Worm (Caenorhabditis elegans) whole organism, L2 larva: ENCODE data around the gene bris-1.

ENCODE experiments used
- C34F6.9 ChIP-seq: fragments of 150-350 bp; optimal IDR thresholded peaks from 2 replicates; lab custom pipeline; 2014; ENCODE audit warnings: missing biosample characterization, missing genetic modification characterization
- F13H6.1 ChIP-seq: sonication (generic microtip); optimal IDR thresholded peaks from 2 replicates; lab custom pipeline; 2016; ENCODE audit warnings: missing genetic modification characterization, missing compliant biosample characterization
- Y55F3AM.14 ChIP-seq: fragments of 200-800 bp; sonication (Bioruptor generic); optimal IDR thresholded peaks from 2 replicates; lab custom pipeline; 2018; ENCODE audit warnings: mild to moderate bottlenecking, missing genetic modification characterization, missing compliant biosample characterization
- alr-1 ChIP-seq: fragments of 150-350 bp; optimal IDR thresholded peaks from 2 replicates; lab custom pipeline; 2014; ENCODE audit warnings: missing biosample characterization, missing genetic modification characterization
- aly-2 ChIP-seq: fragments of 150-350 bp; optimal IDR thresholded peaks from 2 replicates; lab custom pipeline; 2014; ENCODE audit warnings: missing biosample characterization, missing genetic modification characterization
- blmp-1 ChIP-seq: sonication (generic microtip); optimal IDR thresholded peaks from 2 replicates; lab custom pipeline; 2017; ENCODE audit warnings: missing genetic modification characterization, mild to moderate bottlenecking, missing compliant biosample characterization, antibody characterized with exemption, moderate library complexity; ENCODE audit not compliant: insufficient read depth
- ceh-82 ChIP-seq: fragments of 150-350 bp; optimal IDR thresholded peaks from 2 replicates; lab custom pipeline; 2014; ENCODE audit warnings: missing biosample characterization, missing genetic modification characterization
- dmd-4 ChIP-seq: sonication (generic microtip); optimal IDR thresholded peaks from 2 replicates; lab custom pipeline; 2017; ENCODE audit warnings: missing biosample characterization, missing genetic modification characterization
- elt-1 ChIP-seq: fragments of 150-350 bp; optimal IDR thresholded peaks from 2 replicates; lab custom pipeline; 2014; ENCODE audit warnings: missing biosample characterization, missing genetic modification characterization
- fos-1 ChIP-seq: fragments of 150-350 bp; optimal IDR thresholded peaks from 2 replicates; lab custom pipeline; 2014; ENCODE audit warnings: missing biosample characterization, missing genetic modification characterization
- gmeb-1 ChIP-seq: fragments of 150-350 bp; optimal IDR thresholded peaks from 2 replicates; lab custom pipeline; 2014; ENCODE audit warnings: missing biosample characterization, missing genetic modification characterization
- lin-11 ChIP-seq: fragments of 150-350 bp; sonication (generic microtip); optimal IDR thresholded peaks from 2 replicates; lab custom pipeline; 2014; ENCODE audit warnings: missing biosample characterization, missing genetic modification characterization, inconsistent platforms, mixed read lengths
- lin-13 ChIP-seq: fragments of 150-350 bp; optimal IDR thresholded peaks from 2 replicates; lab custom pipeline; 2014; ENCODE audit warnings: missing biosample characterization, missing genetic modification reagents, missing genetic modification characterization
- lin-39 ChIP-seq: fragments of 150-350 bp; optimal IDR thresholded peaks from 2 replicates; lab custom pipeline; 2014; ENCODE audit warnings: missing biosample characterization, missing genetic modification reagents, missing genetic modification characterization
- mab-5 ChIP-seq: fragments of 150-350 bp; optimal IDR thresholded peaks from 2 replicates; lab custom pipeline; 2014; ENCODE audit warnings: missing biosample characterization, missing genetic modification characterization
- mbf-1 ChIP-seq: sonication (generic microtip); optimal IDR thresholded peaks from 2 replicates; lab custom pipeline; 2017; ENCODE audit warnings: missing biosample characterization, missing genetic modification characterization
- mdl-1 ChIP-seq, 2 experiments: fragments of 150-350 bp in 1 of 2; sonication (generic microtip) in 1 of 2; optimal IDR thresholded peaks; 2 replicates each; lab custom pipeline; 2017; ENCODE audit warnings: missing biosample characterization in 2 of 2, missing genetic modification characterization in 2 of 2
- nhr-10 ChIP-seq: sonication (generic microtip); optimal IDR thresholded peaks from 2 replicates; lab custom pipeline; 2017; ENCODE audit warnings: missing biosample characterization, missing genetic modification characterization
- nhr-12 ChIP-seq: fragments of 150-350 bp; optimal IDR thresholded peaks from 2 replicates; lab custom pipeline; 2014; ENCODE audit warnings: missing biosample characterization, missing genetic modification characterization
- nhr-129 ChIP-seq: fragments of 150-350 bp; optimal IDR thresholded peaks from 2 replicates; lab custom pipeline; 2014; ENCODE audit warnings: missing biosample characterization, missing genetic modification characterization
- nhr-21 ChIP-seq: fragments of 150-350 bp; optimal IDR thresholded peaks from 2 replicates; lab custom pipeline; 2014; ENCODE audit warnings: missing biosample characterization, missing genetic modification characterization
- nhr-23 ChIP-seq: fragments of 150-350 bp; optimal IDR thresholded peaks from 2 replicates; lab custom pipeline; 2014; ENCODE audit warnings: missing biosample characterization, missing genetic modification reagents, missing genetic modification characterization
- nhr-237 ChIP-seq: fragments of 150-350 bp; optimal IDR thresholded peaks from 2 replicates; lab custom pipeline; 2014; ENCODE audit warnings: missing biosample characterization, missing genetic modification characterization
- nhr-25 ChIP-seq: fragments of 150-350 bp; sonication (generic microtip); optimal IDR thresholded peaks from 3 replicates; lab custom pipeline; 2014; ENCODE audit warnings: missing biosample characterization, missing genetic modification characterization
- nhr-6 ChIP-seq: fragments of 150-350 bp; optimal IDR thresholded peaks from 2 replicates; lab custom pipeline; 2014; ENCODE audit warnings: missing biosample characterization, missing genetic modification characterization
- nhr-77 ChIP-seq: fragments of 150-350 bp; optimal IDR thresholded peaks from 2 replicates; lab custom pipeline; 2014; ENCODE audit warnings: missing biosample characterization, missing genetic modification characterization
- peb-1 ChIP-seq: fragments of 150-350 bp; optimal IDR thresholded peaks from 2 replicates; lab custom pipeline; 2014; ENCODE audit warnings: missing biosample characterization, missing genetic modification characterization
- sem-4 ChIP-seq: fragments of 150-350 bp; optimal IDR thresholded peaks from 2 replicates; lab custom pipeline; 2014; ENCODE audit warnings: missing biosample characterization, missing genetic modification reagents, missing genetic modification characterization
- sma-9 ChIP-seq, 2 experiments: fragments of 150-350 bp in 1 of 2; sonication (generic microtip) in 1 of 2; optimal IDR thresholded peaks; 2 replicates each; lab custom pipeline; 2014 to 2016; ENCODE audit warnings: missing genetic modification characterization in 2 of 2, mild to moderate bottlenecking in 1 of 2, missing biosample characterization in 1 of 2, missing compliant biosample characterization in 1 of 2, missing genetic modification reagents in 1 of 2, moderate library complexity in 1 of 2
- snpc-4 ChIP-seq: fragments of 150-350 bp; optimal IDR thresholded peaks from 2 replicates; lab custom pipeline; 2014; ENCODE audit warnings: missing biosample characterization, missing genetic modification characterization
- unc-55 ChIP-seq: fragments of 150-350 bp; sonication (generic microtip); optimal IDR thresholded peaks from 3 replicates; lab custom pipeline; 2014; ENCODE audit warnings: missing biosample characterization, missing genetic modification reagents, missing genetic modification characterization
- zag-1 ChIP-seq: fragments of 150-350 bp; optimal IDR thresholded peaks from 2 replicates; lab custom pipeline; 2014; ENCODE audit warnings: missing biosample characterization, missing genetic modification characterization
- ztf-1 ChIP-seq: fragments of 200-800 bp; sonication (Bioruptor generic); conservative IDR thresholded peaks from 2 replicates; pipeline ENCODE4 v1.3.6; 2022; ENCODE audit warnings: missing genetic modification characterization, missing compliant biosample characterization
- ztf-11 ChIP-seq: sonication (generic microtip); optimal IDR thresholded peaks from 2 replicates; lab custom pipeline; 2017; ENCODE audit warnings: missing biosample characterization, missing genetic modification characterization
- ztf-4 ChIP-seq: fragments of 150-350 bp; optimal IDR thresholded peaks from 2 replicates; lab custom pipeline; 2014; ENCODE audit warnings: missing biosample characterization, missing genetic modification characterization

Gene bris-1

ce11 chrIV:3835065-3835464 lies 15.9 kb upstream of the bris-1 start, which contains the start of gene cal-3:
Gene cal-3, minus strand, starts transcription at chrIV:3835165.
- TF ChIP-seq lin-11 (tag; lab: Kevin White, UChicago) (no peak), snpc-4 (no peak), F13H6.1 (tag; lab: Kevin White, UChicago) (no peak), gmeb-1 (no peak), nhr-77 (no peak), peb-1 (tag; lab: Kevin White, UChicago) (no peak), nhr-6 (tag; lab: Kevin White, UChicago) (no peak), mbf-1 (no peak), mdl-1 (tag; optimal IDR thresholded peaks at IDR 0.05; lab: Kevin White, UChicago) (no peak), zag-1 (no peak), nhr-12 (tag; lab: Kevin White, UChicago) (no peak), nhr-25 (tag; lab: Kevin White, UChicago) (no peak), ceh-82 (tag; lab: Kevin White, UChicago) (no peak), fos-1 (tag; lab: Kevin White, UChicago) (no peak), ztf-4 (tag; lab: Kevin White, UChicago) (no peak), Y55F3AM.14 (GFP tag; lab: Kevin White, UChicago) (no peak), nhr-10 (tag; lab: Kevin White, UChicago) (no peak), aly-2 (tag; lab: Kevin White, UChicago) (no peak), lin-39 (tag; lab: Kevin White, UChicago) (no peak), blmp-1 (tag; lab: Kevin White, UChicago) (no peak)

ce11 chrIV:3833778-3834177 lies 14.7 kb upstream of the bris-1 start:
- TF ChIP-seq C34F6.9 (tag; lab: Kevin White, UChicago) (no peak), nhr-129 (tag; lab: Kevin White, UChicago) (no peak), nhr-237 (tag; lab: Kevin White, UChicago) (no peak), alr-1 (tag; lab: Kevin White, UChicago) (no peak)
- TF ChIP-seq, all 48 proteins: peak for 0

ce11 chrIV:3832040-3832439 lies 12.9 kb upstream of the bris-1 start:
- no peak for TF ChIP-seq nhr-23 (tag; lab: Kevin White, UChicago)
- no peak for TF ChIP-seq aly-2 (tag; lab: Kevin White, UChicago)
- TF ChIP-seq alr-1 (tag; lab: Kevin White, UChicago): no peak
- no peak for TF ChIP-seq ztf-1 (GFP tag; lab: Robert Waterston, UW)
- TF ChIP-seq sma-9 (GFP tag; optimal IDR thresholded peaks at IDR 0.05; lab: Kevin White, UChicago): no peak
- TF ChIP-seq sma-9 (tag; optimal IDR thresholded peaks at IDR 0.05; lab: Kevin White, UChicago): no peak
- no peak for TF ChIP-seq ztf-11 (tag; lab: Kevin White, UChicago)
- no peak for TF ChIP-seq zag-1
- no peak for TF ChIP-seq unc-55
- no peak for TF ChIP-seq mbf-1
- no peak for TF ChIP-seq nhr-129 (tag; lab: Kevin White, UChicago)
- no peak for TF ChIP-seq nhr-10 (tag; lab: Kevin White, UChicago)
- TF ChIP-seq mdl-1 (tag; optimal IDR thresholded peaks at IDR 0.05; lab: Kevin White, UChicago): no peak

ce11 chrIV:3827724-3828123 lies 8.6 kb upstream of the bris-1 start:
- TF ChIP-seq nhr-237 (tag; lab: Kevin White, UChicago): no peak
- TF ChIP-seq dmd-4 (tag; lab: Kevin White, UChicago): no peak
- TF ChIP-seq blmp-1 (tag; lab: Kevin White, UChicago): peak; percentile 16
- TF ChIP-seq elt-1 (tag; lab: Kevin White, UChicago): no peak
- TF ChIP-seq peb-1 (tag; lab: Kevin White, UChicago): no peak
- TF ChIP-seq gmeb-1: no peak
- TF ChIP-seq lin-13 (GFP tag; lab: Kevin White, UChicago): no peak
- no peak for TF ChIP-seq nhr-21
- no peak for TF ChIP-seq sem-4 (tag; lab: Kevin White, UChicago)

ce11 chrIV:3826590-3827128 lies 7.5 kb upstream of the bris-1 start, which contains the start of gene F28F9.3:
Gene F28F9.3, plus strand, starts transcription at chrIV:3826890.
- TF ChIP-seq sma-9 (GFP tag; optimal IDR thresholded peaks at IDR 0.05; lab: Kevin White, UChicago): no peak
- no peak for TF ChIP-seq sma-9 (tag; optimal IDR thresholded peaks at IDR 0.05; lab: Kevin White, UChicago)
- TF ChIP-seq mab-5 (tag; lab: Kevin White, UChicago): no peak
- TF ChIP-seq lin-11 (tag; lab: Kevin White, UChicago): no peak
- no peak for TF ChIP-seq nhr-6 (tag; lab: Kevin White, UChicago)
- TF ChIP-seq nhr-25 (tag; lab: Kevin White, UChicago): no peak
